Fruit fly (Drosophila melanogaster): ENCODE results near the gene Hsp26.
A peak's percentile ranks its signal among the peaks of the same experiment; 100 is the strongest.

Hsp26 gene

dm6 chr3L:9420054-9420818 is 43.0 kb upstream of the Hsp26 start (continued):
- TF ChIP-seq dsf (GFP tag; optimal IDR thresholded peaks at IDR 0.05; ENCODE audit: borderline replicate concordance) (peak; percentile 27), foxo (GFP tag; optimal IDR thresholded peaks at IDR 0.05) (peak; percentile 60 to 92), tai (GFP tag; optimal IDR thresholded peaks at IDR 0.05) (peak; percentile 78)

dm6 chr3L:9419328-9419727 is 42.1 kb upstream of the Hsp26 start:
- peak; percentile 37 for TF ChIP-seq h (GFP tag; optimal IDR thresholded peaks at IDR 0.05)
- TF ChIP-seq HLH106 (tag; optimal IDR thresholded peaks at IDR 0.05): no peak

dm6 chr3L:9417288-9417687 is 40.1 kb upstream of the Hsp26 start, which contains the start of gene CG3982:
TSS of gene CG3982 (minus strand) at chr3L:9417388.
- no peak for TF ChIP-seq pan (optimal IDR thresholded peaks at IDR 0.05)
- no peak for TF ChIP-seq GATAd (GFP tag; optimal IDR thresholded peaks at IDR 0.05)
- no peak for TF ChIP-seq tai (GFP tag; optimal IDR thresholded peaks at IDR 0.05)
- no peak for TF ChIP-seq sv (GFP tag; optimal IDR thresholded peaks at IDR 0.05)
- no peak for TF ChIP-seq woc (GFP tag; optimal IDR thresholded peaks at IDR 0.05)
- TF ChIP-seq lola (GFP tag; optimal IDR thresholded peaks at IDR 0.05): no peak
- TF ChIP-seq jim (GFP tag; optimal IDR thresholded peaks at IDR 0.05): no peak
- TF ChIP-seq br (GFP tag; optimal IDR thresholded peaks at IDR 0.05): no peak
- no peak for TF ChIP-seq HLH106 (tag; optimal IDR thresholded peaks at IDR 0.05)
- no peak for TF ChIP-seq OdsH (GFP tag; optimal IDR thresholded peaks at IDR 0.05)
- no peak for TF ChIP-seq Vsx2 (GFP tag; optimal IDR thresholded peaks at IDR 0.05; ENCODE audit: partially characterized antibody)
- TF ChIP-seq Hr78 (GFP tag; optimal IDR thresholded peaks at IDR 0.05): no peak
- TF ChIP-seq Rel (GFP tag; optimal IDR thresholded peaks at IDR 0.05): no peak
- no peak for TF ChIP-seq Rel (tag; optimal IDR thresholded peaks at IDR 0.05)
- no peak for TF ChIP-seq Mio (GFP tag; optimal IDR thresholded peaks at IDR 0.05)
- no peak for TF ChIP-seq CrebA (GFP tag; optimal IDR thresholded peaks at IDR 0.05; ENCODE audit: borderline replicate concordance)
- TF ChIP-seq usp (GFP tag; optimal IDR thresholded peaks at IDR 0.05): no peak
- TF ChIP-seq dmrt93B (GFP tag; optimal IDR thresholded peaks at IDR 0.05): no peak

dm6 chr3L:9410754-9411423 is 33.7 kb upstream of the Hsp26 start, which contains the start of the genes CG4022 and Cpsf5:
TSS of gene CG4022 (minus strand) at chr3L:9410832.
TSS of gene Cpsf5 (plus strand) at chr3L:9411038.
- TF ChIP-seq Sp1 (GFP tag; optimal IDR thresholded peaks at IDR 0.05) (peak; percentile 76), CrebA (GFP tag; optimal IDR thresholded peaks at IDR 0.05; ENCODE audit: borderline replicate concordance) (no peak), br (GFP tag; optimal IDR thresholded peaks at IDR 0.05) (peak; percentile 78), sv (GFP tag; optimal IDR thresholded peaks at IDR 0.05) (peak; percentile 81), Vsx2 (GFP tag; optimal IDR thresholded peaks at IDR 0.05; ENCODE audit: partially characterized antibody) (no peak), Hnf4 (GFP tag; optimal IDR thresholded peaks at IDR 0.05) (peak; percentile 77), Myc (optimal IDR thresholded peaks at IDR 0.05) (no peak), Hr78 (GFP tag; optimal IDR thresholded peaks at IDR 0.05) (no peak), fru (GFP tag; optimal IDR thresholded peaks at IDR 0.05) (peak; percentile 61), brk (GFP tag; optimal IDR thresholded peaks at IDR 0.05) (peak; percentile 86), dl (GFP tag; optimal IDR thresholded peaks at IDR 0.05; ENCODE audit: insufficient read depth in 1 of 2, partially characterized antibody in 2 of 2) (no peak), dsf (GFP tag; optimal IDR thresholded peaks at IDR 0.05; ENCODE audit: borderline replicate concordance) (peak; percentile 71), dmrt93B (GFP tag; optimal IDR thresholded peaks at IDR 0.05) (no peak), rgr (GFP tag; optimal IDR thresholded peaks at IDR 0.05) (peak; percentile 88), woc (GFP tag; optimal IDR thresholded peaks at IDR 0.05) (peak; percentile 66), Dif (GFP tag; optimal IDR thresholded peaks at IDR 0.05; ENCODE audit: partially characterized antibody) (no peak), CG32264 (GFP tag; optimal IDR thresholded peaks at IDR 0.05) (no peak), jim (GFP tag; optimal IDR thresholded peaks at IDR 0.05) (no peak), Jra (GFP tag; optimal IDR thresholded peaks at IDR 0.05) (peak; percentile 77), lola (GFP tag; optimal IDR thresholded peaks at IDR 0.05) (no peak), Mio (GFP tag; optimal IDR thresholded peaks at IDR 0.05) (no peak), h (GFP tag; optimal IDR thresholded peaks at IDR 0.05) (peak; percentile 77), usp (GFP tag; optimal IDR thresholded peaks at IDR 0.05) (no peak), tai (GFP tag; optimal IDR thresholded peaks at IDR 0.05) (no peak), HLH106 (tag; optimal IDR thresholded peaks at IDR 0.05) (peak; percentile 84), sage (GFP tag; optimal IDR thresholded peaks at IDR 0.05) (peak; percentile 56), N (GFP tag; optimal IDR thresholded peaks at IDR 0.05) (no peak), foxo (GFP tag; optimal IDR thresholded peaks at IDR 0.05) (peak in 1 of 2 experiments; percentile 86), Dfd (GFP tag; optimal IDR thresholded peaks at IDR 0.05) (no peak), Hr83 (GFP tag; optimal IDR thresholded peaks at IDR 0.05; ENCODE audit: poor library complexity, severe bottlenecking) (peak; percentile 22), Abd-B (GFP tag; optimal IDR thresholded peaks at IDR 0.05) (no peak), GATAd (GFP tag; optimal IDR thresholded peaks at IDR 0.05) (peak; percentile 22), OdsH (GFP tag; optimal IDR thresholded peaks at IDR 0.05) (peak; percentile 77), pan (optimal IDR thresholded peaks at IDR 0.05) (no peak), psq (GFP tag; optimal IDR thresholded peaks at IDR 0.05) (peak; percentile 58), Rel (GFP tag; optimal IDR thresholded peaks at IDR 0.05) (no peak), Rel (tag; optimal IDR thresholded peaks at IDR 0.05) (peak; percentile 60), ey (GFP tag; optimal IDR thresholded peaks at IDR 0.05) (peak; percentile 81), CG9705 (GFP tag; optimal IDR thresholded peaks at IDR 0.05) (peak; percentile 77)
